Worm (Caenorhabditis elegans) whole organism, L2 larva: ENCODE data around the gene C17G10.13.

Source experiments
- nhr-12 ChIP-seq: fragments of 150-350 bp; optimal IDR thresholded peaks from 2 replicates; lab custom pipeline; 2014; ENCODE audit warnings: missing biosample characterization, missing genetic modification characterization
- unc-55 ChIP-seq: fragments of 150-350 bp; sonication (generic microtip); optimal IDR thresholded peaks from 3 replicates; lab custom pipeline; 2014; ENCODE audit warnings: missing biosample characterization, missing genetic modification reagents, missing genetic modification characterization

- no peak for TF ChIP-seq unc-55 (GFP tag; lab: Kevin White, UChicago)
- no peak for TF ChIP-seq nhr-12
These were observed 44.8 kb downstream of the C17G10.13 start, which contains the start of gene ins-13 for ce11 chrII:5544764-5545163.
